Fruit fly (Drosophila melanogaster): ENCODE measurements around the gene alphaCOP.

dm6 chr3L:1679394-1679793 is 34.4 kb upstream of the alphaCOP start:
- TF ChIP-seq CG4496 (GFP tag; IDR thresholded peaks at IDR 0.05) (no peak), CG8301 (tag; optimal IDR thresholded peaks at IDR 0.05) (peak; percentile 9), EcR (GFP tag; optimal IDR thresholded peaks at IDR 0.05) (peak; percentile 23), CG13204 (GFP tag; optimal IDR thresholded peaks at IDR 0.05) (no peak), CG34367 (tag; optimal IDR thresholded peaks at IDR 0.05) (no peak), Ets98B (GFP tag; IDR thresholded peaks at IDR 0.05) (no peak), Snoo (tag; optimal IDR thresholded peaks at IDR 0.05) (peak; percentile 39), D1 (tag; optimal IDR thresholded peaks at IDR 0.05) (no peak), CG32121 (GFP tag; IDR thresholded peaks at IDR 0.05) (no peak), CG12605 (GFP tag; IDR thresholded peaks at IDR 0.05) (no peak), gl (tag; optimal IDR thresholded peaks at IDR 0.05) (peak; percentile 5), CG10348 (GFP tag; IDR thresholded peaks at IDR 0.05) (no peak), CG14655 (GFP tag; optimal IDR thresholded peaks at IDR 0.05) (peak; percentile 35)
